Worm (Caenorhabditis elegans): ENCODE results near the gene uev-2.

- TF ChIP-seq ceh-9 (tag; optimal IDR thresholded peaks at IDR 0.05): no peak
- no peak for TF ChIP-seq zip-5 (tag; optimal IDR thresholded peaks at IDR 0.05)
- TF ChIP-seq pha-4 (tag; optimal IDR thresholded peaks at IDR 0.05): no peak
- no peak for TF ChIP-seq ceh-19 (GFP tag; optimal IDR thresholded peaks at IDR 0.05)
- peak; percentile 42 for TF ChIP-seq nfya-1 (tag; optimal IDR thresholded peaks at IDR 0.05)
- TF ChIP-seq madf-2 (tag; optimal IDR thresholded peaks at IDR 0.05): no peak
- TF ChIP-seq ceh-31 (tag; optimal IDR thresholded peaks at IDR 0.05): no peak
- no peak for TF ChIP-seq nhr-11 (tag; optimal IDR thresholded peaks at IDR 0.05)
- TF ChIP-seq ceh-30 (tag; optimal IDR thresholded peaks at IDR 0.05): no peak
Measured at ce11 chrIII:5594350-5594749, 11.4 kb downstream of the uev-2 start.

All from whole organism, late embryonic.